Worm (Caenorhabditis elegans): Measurements from ENCODE around the gene K06A1.2.

K06A1.2 gene

ce11 chrII:6489711-6490184 is 45.9 kb downstream of the K06A1.2 start, which contains the start of the genes snr-3 and rsp-5:
TSS of gene snr-3 (minus strand) at chrII:6489761.
TSS of gene rsp-5 (plus strand) at chrII:6490165.
- TF ChIP-seq lim-7 (GFP tag; IDR thresholded peaks at IDR 0.05) (no peak), ceh-44 (GFP tag; IDR thresholded peaks at IDR 0.05) (no peak), madf-5 (GFP tag; IDR thresholded peaks at IDR 0.05) (no peak), T26A8.4 (GFP tag; IDR thresholded peaks at IDR 0.05) (no peak), nhr-111 (GFP tag; optimal IDR thresholded peaks at IDR 0.05) (no peak), daf-19 (GFP tag; conservative IDR thresholded peaks at IDR 0.05) (no peak), gei-8 (GFP tag; optimal IDR thresholded peaks at IDR 0.05) (no peak), hlh-30 (tag; optimal IDR thresholded peaks at IDR 0.05; ENCODE audit: insufficient read depth) (peak; percentile 76), hlh-11 (tag; optimal IDR thresholded peaks at IDR 0.05) (peak; percentile 54), zfp-2 (tag; optimal IDR thresholded peaks at IDR 0.05) (peak; percentile 29), ceh-82 (tag; optimal IDR thresholded peaks at IDR 0.05) (no peak), aly-2 (tag; optimal IDR thresholded peaks at IDR 0.05) (no peak), egl-43 (GFP tag; IDR thresholded peaks at IDR 0.05) (no peak), spr-3 (GFP tag; optimal IDR thresholded peaks at IDR 0.05) (no peak), snpc-1.2 (GFP tag; IDR thresholded peaks at IDR 0.05) (no peak; the same call in 1 of the 2 replicates), F26F4.8 (GFP tag; conservative IDR thresholded peaks at IDR 0.05) (no peak), lin-15B (tag; optimal IDR thresholded peaks at IDR 0.05) (no peak), snpc-4 (tag; optimal IDR thresholded peaks at IDR 0.05) (no peak), unc-39 (tag; optimal IDR thresholded peaks at IDR 0.05) (no peak), skn-1 (tag; optimal IDR thresholded peaks at IDR 0.05) (no peak), lin-29 (GFP tag; IDR thresholded peaks at IDR 0.05) (no peak), ztf-11 (tag; optimal IDR thresholded peaks at IDR 0.05) (no peak), dmd-6 (GFP tag; IDR thresholded peaks at IDR 0.05) (peak; percentile 29; the same call in 1 of the 2 replicates), Y48G9A.11 (GFP tag; IDR thresholded peaks at IDR 0.05) (no peak), daf-16 (GFP tag; optimal IDR thresholded peaks at IDR 0.05) (no peak), daf-16 (tag; optimal IDR thresholded peaks at IDR 0.05) (peak; percentile 40), F10B5.3 (tag; optimal IDR thresholded peaks at IDR 0.05) (no peak), nhr-41 (GFP tag; IDR thresholded peaks at IDR 0.05) (no peak), ceh-28 (tag; optimal IDR thresholded peaks at IDR 0.05) (no peak), R02D3.7 (tag; optimal IDR thresholded peaks at IDR 0.05) (no peak), arid-1 (GFP tag; conservative IDR thresholded peaks at IDR 0.05) (0 out of 2 replicates have a peak, but pooled peaks have one; percentile 50), php-3 (GFP tag; IDR thresholded peaks at IDR 0.05) (no peak), zag-1 (tag; optimal IDR thresholded peaks at IDR 0.05) (no peak), mxl-3 (GFP tag; optimal IDR thresholded peaks at IDR 0.05) (no peak), nhr-28 (tag; optimal IDR thresholded peaks at IDR 0.05) (peak; percentile 58), F49E8.2 (tag; optimal IDR thresholded peaks at IDR 0.05; ENCODE audit: borderline replicate concordance) (no peak), D1046.2 (GFP tag; IDR thresholded peaks at IDR 0.05) (peak; percentile 98), duxl-1 (tag; optimal IDR thresholded peaks at IDR 0.05; ENCODE audit: poor library complexity) (peak; percentile 24), ZK337.2 (GFP tag; IDR thresholded peaks at IDR 0.05) (no peak), ceh-20 (GFP tag; IDR thresholded peaks at IDR 0.05) (no peak), lir-3 (tag; optimal IDR thresholded peaks at IDR 0.05) (no peak), aha-1 (tag) (peak; percentile 95), nhr-11 (tag; optimal IDR thresholded peaks at IDR 0.05) (peak; percentile 30), cey-2 (tag; optimal IDR thresholded peaks at IDR 0.05; ENCODE audit: borderline replicate concordance, insufficient read depth) (no peak), lsy-2 (tag; optimal IDR thresholded peaks at IDR 0.05) (peak; percentile 92 to 99), ctbp-1 (GFP tag; IDR thresholded peaks at IDR 0.05) (no peak), jun-1 (tag; optimal IDR thresholded peaks at IDR 0.05) (no peak), zfp-3 (GFP tag; conservative IDR thresholded peaks at IDR 0.05) (no peak), Y105C5A.15 (GFP tag; IDR thresholded peaks at IDR 0.05) (no peak), nhr-77 (tag; optimal IDR thresholded peaks at IDR 0.05) (peak; percentile 77), zip-11 (GFP tag; IDR thresholded peaks at IDR 0.05) (no peak), fkh-10 (GFP tag; optimal IDR thresholded peaks at IDR 0.05) (peak; percentile 7)

Data from whole organism, L4 larva.